Fruit fly (Drosophila melanogaster) whole organism, adult: Measurements from ENCODE around the gene CG32023.

ENCODE experiments used
- CG1620 ChIP-seq: fragments of 200-800 bp; sonication (Bioruptor generic); optimal IDR thresholded peaks from 2 replicates; lab custom pipeline; 2016; ENCODE audit warnings: missing biosample characterization, missing genetic modification characterization
- CG33017 ChIP-seq: fragments of 200-800 bp; sonication (Bioruptor generic); optimal IDR thresholded peaks from 2 replicates; lab custom pipeline; 2018; ENCODE audit warnings: missing biosample characterization, mild to moderate bottlenecking, missing genetic modification characterization, moderate library complexity
- CG5204 ChIP-seq: fragments of 200-800 bp; sonication (Bioruptor generic); optimal IDR thresholded peaks from 2 replicates; lab custom pipeline; 2016; ENCODE audit warnings: missing biosample characterization, missing genetic modification characterization
- Hr96 ChIP-seq: fragments of 200-800 bp; sonication (Bioruptor generic); optimal IDR thresholded peaks from 2 replicates; lab custom pipeline; 2016; ENCODE audit warnings: missing biosample characterization, missing genetic modification characterization
- Mnt ChIP-seq: fragments of 200-800 bp; sonication (Bioruptor generic); optimal IDR thresholded peaks from 2 replicates; lab custom pipeline; 2016; ENCODE audit warnings: missing biosample characterization, mild to moderate bottlenecking, missing genetic modification characterization
- kay ChIP-seq: fragments of 200-800 bp; sonication (Bioruptor generic); peaks from one replicate; lab custom pipeline; 2016; ENCODE audit warnings: missing biosample characterization, missing genetic modification characterization, borderline replicate concordance
- pad ChIP-seq: fragments of 200-800 bp; sonication (Bioruptor generic); optimal IDR thresholded peaks from 3 replicates; lab custom pipeline; 2017; ENCODE audit warnings: missing biosample characterization, missing genetic modification characterization, mild to moderate bottlenecking, moderate library complexity, missing genetic modification reagents
- toe ChIP-seq: fragments of 200-800 bp; sonication (Bioruptor generic); optimal IDR thresholded peaks from 2 replicates; lab custom pipeline; 2016; ENCODE audit warnings: missing biosample characterization, missing genetic modification characterization

dm6 chr3L:8825030-8825407 is 21.0 kb upstream of the CG32023 start:
- no peak for TF ChIP-seq CG33017 (tag; lab: Kevin White, UChicago)
- TF ChIP-seq Hr96 (GFP tag; lab: Kevin White, UChicago) = no peak
- no peak for TF ChIP-seq pad (GFP tag; lab: Kevin White, UChicago)
- TF ChIP-seq CG1620 = no peak
- TF ChIP-seq kay (GFP tag; lab: Kevin White, UChicago) = no peak
- no peak for TF ChIP-seq toe (GFP tag; lab: Kevin White, UChicago)
- TF ChIP-seq Mnt = no peak
- no peak for TF ChIP-seq CG5204 (GFP tag; lab: Kevin White, UChicago)
